Worm (Caenorhabditis elegans) whole organism, young adult: ENCODE measurements around the gene par-1.
"Not testable (repeated sequence)": the region's sequence is repeated elsewhere in the genome, so short reads cannot be mapped to it uniquely, and the experiment has no call there.

ENCODE experiments used
- athp-1 ChIP-seq: sonication (generic microtip); optimal IDR thresholded peaks from 2 replicates; lab custom pipeline; 2017; ENCODE audit warnings: mild to moderate bottlenecking, missing genetic modification characterization, missing compliant biosample characterization
- ceh-100 ChIP-seq: fragments of 200-800 bp; sonication (Bioruptor generic); IDR thresholded peaks from 2 replicates; pipeline ENCODE4 v1.3.6; 2022; ENCODE audit warnings: missing genetic modification reagents, missing genetic modification characterization, missing compliant biosample characterization
- hmg-1.2 ChIP-seq: fragments of 200-800 bp; sonication (Bioruptor generic); IDR thresholded peaks from 2 replicates; pipeline ENCODE4 v1.3.6; 2022; ENCODE audit warnings: missing genetic modification reagents, missing genetic modification characterization, missing compliant biosample characterization
- let-526 ChIP-seq: fragments of 200-800 bp; sonication (Bioruptor generic); IDR thresholded peaks from 2 replicates; pipeline ENCODE4 v1.3.6; 2022; ENCODE audit warnings: missing genetic modification reagents, missing genetic modification characterization, missing compliant biosample characterization
- somi-1 ChIP-seq: fragments of 200-800 bp; sonication (Bioruptor generic); optimal IDR thresholded peaks from 2 replicates; lab custom pipeline; 2018; ENCODE audit warnings: mild to moderate bottlenecking, missing genetic modification characterization, missing compliant biosample characterization

DNA sequence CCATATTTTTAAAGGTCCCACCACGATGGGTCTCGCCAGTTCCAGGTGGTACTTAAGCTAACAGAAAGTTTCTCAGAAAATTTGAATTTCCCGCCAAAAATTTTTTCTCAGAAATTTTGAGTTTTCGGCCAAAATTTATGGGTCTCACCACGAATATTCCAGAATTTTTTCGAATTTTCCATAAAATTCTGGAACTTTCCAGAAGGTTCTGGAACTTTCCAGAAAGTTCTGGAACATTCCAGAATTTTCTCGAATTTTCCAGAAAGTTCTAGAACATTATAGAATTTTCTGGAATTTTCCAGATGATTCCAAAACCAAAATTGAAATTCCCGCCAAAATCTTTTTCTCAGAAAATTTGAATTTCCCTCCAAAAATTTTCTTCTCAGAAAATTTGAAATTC lies 10.0 kb upstream of the par-1 start:
- not testable (repeated sequence) for TF ChIP-seq somi-1 (GFP tag; lab: Kevin White, UChicago); hmg-1.2 (GFP tag; lab: Robert Waterston, UW); athp-1; ceh-100 (GFP tag; lab: Robert Waterston, UW); let-526 (GFP tag; lab: Robert Waterston, UW)
